Worm (Caenorhabditis elegans): ENCODE results near the gene srw-14.
"Not testable (repeated sequence)": the region's sequence is repeated elsewhere in the genome, so short reads cannot be mapped to it uniquely, and the experiment has no call there.

srw-14 gene

DNA sequence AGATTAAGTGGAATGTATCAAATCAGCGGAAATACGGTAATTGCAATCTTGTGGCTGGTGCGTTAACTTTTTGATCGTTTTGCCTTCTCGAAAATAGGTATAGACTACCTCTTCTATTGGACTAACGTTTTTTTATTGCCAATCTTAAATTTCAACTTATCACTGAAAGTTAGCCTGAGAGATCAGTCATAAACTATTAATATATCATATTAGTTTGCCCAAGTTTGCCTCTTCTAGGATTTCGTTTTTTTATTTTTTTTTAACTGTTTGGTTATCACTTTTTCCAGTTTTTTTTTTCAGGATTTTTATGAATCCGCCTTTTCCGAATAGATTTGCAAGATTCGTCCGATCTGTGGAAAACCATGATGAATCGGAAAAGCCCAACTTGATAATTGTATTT is 18.7 kb downstream of the srw-14 start, which contains the start of gene kin-30:
Gene kin-30, plus strand, starts transcription at position 301 of the 400 bp plus-strand sequence.
- TF ChIP-seq M03D4.4 (tag; optimal IDR thresholded peaks at IDR 0.05), result no peak

ce11 chrV:15250304-15250703 is 24.6 kb downstream of the srw-14 start, which contains the start of gene srd-28:
TSS of gene srd-28 (plus strand) at chrV:15250604.
- TF ChIP-seq sem-2 (GFP tag; optimal IDR thresholded peaks at IDR 0.05); flh-1 (GFP tag; optimal IDR thresholded peaks at IDR 0.05); unc-120 (tag; optimal IDR thresholded peaks at IDR 0.05; ENCODE audit: poor library complexity, severe bottlenecking): not testable (repeated sequence)

DNA sequence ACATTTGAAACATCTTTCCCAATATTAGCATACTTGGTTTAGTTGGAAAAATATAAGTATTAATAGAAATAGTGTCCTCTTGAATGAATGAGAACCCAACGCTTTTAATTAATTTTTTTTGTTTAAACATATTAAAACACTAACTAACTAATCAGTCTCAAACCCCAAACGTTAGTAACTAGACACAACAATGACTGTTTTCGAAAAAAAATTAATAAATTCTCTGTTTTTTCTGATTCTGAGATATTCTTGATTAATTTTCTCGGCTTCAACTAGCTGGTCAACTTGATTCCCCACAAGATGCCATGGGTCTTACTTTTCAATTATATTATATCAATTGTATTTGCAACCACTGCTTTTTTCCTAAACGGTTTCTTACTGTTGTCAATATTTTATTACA is 26.3 kb downstream of the srw-14 start, which contains the start of gene srbc-76:
Gene srbc-76, plus strand, starts transcription at position 301 of the 400 bp plus-strand sequence.
- TF ChIP-seq snpc-4 (tag; optimal IDR thresholded peaks at IDR 0.05) (no peak), flh-1 (GFP tag; optimal IDR thresholded peaks at IDR 0.05) (no peak), mls-2 (tag; optimal IDR thresholded peaks at IDR 0.05) (no peak), tbx-8 (GFP tag; optimal IDR thresholded peaks at IDR 0.05) (no peak), lin-32 (GFP tag; optimal IDR thresholded peaks at IDR 0.05) (no peak), sptf-1 (tag; optimal IDR thresholded peaks at IDR 0.05) (no peak), M03D4.4 (tag; optimal IDR thresholded peaks at IDR 0.05) (no peak), nhr-28 (tag; optimal IDR thresholded peaks at IDR 0.05) (no peak), ceh-39 (tag; optimal IDR thresholded peaks at IDR 0.05) (no peak), elt-3 (tag; optimal IDR thresholded peaks at IDR 0.05) (no peak), elt-1 (tag; optimal IDR thresholded peaks at IDR 0.05; ENCODE audit: borderline replicate concordance, insufficient read depth) (no peak), ztf-11 (tag; optimal IDR thresholded peaks at IDR 0.05) (no peak)

DNA sequence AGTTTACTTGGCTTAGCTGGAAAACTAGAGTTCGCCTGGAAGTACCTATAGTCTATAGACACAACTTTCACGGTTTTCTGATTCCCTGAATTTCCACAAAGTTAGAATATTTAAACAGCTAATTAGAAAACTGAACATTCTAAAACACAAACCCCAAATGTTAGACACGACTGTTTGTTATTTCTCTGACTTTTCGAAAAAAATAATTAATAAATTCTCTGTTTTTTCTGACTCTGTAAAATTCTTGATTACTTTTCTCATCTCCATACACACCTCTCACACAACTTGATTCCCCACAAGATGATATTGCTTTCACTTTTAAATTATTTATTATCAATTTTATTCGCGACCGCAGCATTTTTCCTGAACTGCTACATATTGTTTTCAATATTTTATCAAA is 27.8 kb downstream of the srw-14 start, which contains the start of gene srbc-75:
Gene srbc-75, plus strand, starts transcription at position 301 of the 400 bp plus-strand sequence.
- TF ChIP-seq lin-13 (tag; optimal IDR thresholded peaks at IDR 0.05) (no peak), blmp-1 (tag; optimal IDR thresholded peaks at IDR 0.05) (no peak), nhr-12 (tag; optimal IDR thresholded peaks at IDR 0.05) (no peak), unc-62 (GFP tag; optimal IDR thresholded peaks at IDR 0.05) (no peak), mab-5 (tag; optimal IDR thresholded peaks at IDR 0.05) (no peak), elt-3 (tag; optimal IDR thresholded peaks at IDR 0.05) (no peak), nhr-237 (tag; optimal IDR thresholded peaks at IDR 0.05) (no peak), elt-1 (tag; optimal IDR thresholded peaks at IDR 0.05; ENCODE audit: borderline replicate concordance, insufficient read depth) (no peak), ceh-83 (GFP tag; optimal IDR thresholded peaks at IDR 0.05) (no peak), ztf-11 (tag; optimal IDR thresholded peaks at IDR 0.05) (no peak), M03D4.4 (tag; optimal IDR thresholded peaks at IDR 0.05) (no peak), bed-3 (GFP tag; optimal IDR thresholded peaks at IDR 0.05) (no peak), nhr-2 (tag; optimal IDR thresholded peaks at IDR 0.05) (no peak), mls-2 (tag; optimal IDR thresholded peaks at IDR 0.05) (no peak), ces-1 (GFP tag; optimal IDR thresholded peaks at IDR 0.05) (no peak), lsy-2 (tag; optimal IDR thresholded peaks at IDR 0.05) (no peak), pha-4 (tag; optimal IDR thresholded peaks at IDR 0.05) (no peak)

DNA sequence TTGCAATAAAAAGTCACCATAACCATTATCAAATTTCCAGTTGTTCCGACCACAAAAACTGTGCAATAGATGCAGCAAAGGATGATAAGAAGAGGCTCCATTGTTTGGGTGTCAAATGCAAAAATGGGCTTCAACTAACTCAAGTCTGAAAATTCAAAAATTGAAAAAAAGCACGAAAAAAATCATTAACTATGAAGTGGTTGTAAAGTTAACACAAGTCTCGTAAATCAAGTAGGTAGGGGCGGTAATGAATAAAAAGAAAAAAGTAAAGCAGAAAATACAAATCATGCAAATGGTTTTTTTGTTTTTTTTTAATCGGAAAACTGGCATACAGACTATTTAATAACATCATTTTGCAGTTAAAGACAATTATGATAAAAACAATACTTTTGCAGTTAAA is 30.9 kb downstream of the srw-14 start, which contains the start of gene srsx-39:
Gene srsx-39, minus strand, starts transcription at position 101 of the 400 bp plus-strand sequence.
- TF ChIP-seq tbx-8 (GFP tag; optimal IDR thresholded peaks at IDR 0.05); mep-1 (tag; optimal IDR thresholded peaks at IDR 0.05); zip-8 (tag; optimal IDR thresholded peaks at IDR 0.05): not testable (repeated sequence)

- TF ChIP-seq cnd-1 (tag; optimal IDR thresholded peaks at IDR 0.05), result no peak
- no peak for TF ChIP-seq snpc-4 (tag; optimal IDR thresholded peaks at IDR 0.05)
- no peak for TF ChIP-seq lsy-2 (tag; optimal IDR thresholded peaks at IDR 0.05)
- no peak for TF ChIP-seq mab-5 (tag; optimal IDR thresholded peaks at IDR 0.05)
- TF ChIP-seq flh-1 (GFP tag; optimal IDR thresholded peaks at IDR 0.05), result no peak
- TF ChIP-seq nhr-28 (tag; optimal IDR thresholded peaks at IDR 0.05), result no peak
These were observed 33.3 kb downstream of the srw-14 start, which contains the start of gene srsx-37 for ce11 chrV:15259049-15259448. TSS of gene srsx-37 (minus strand) at chrV:15259149.

Data from whole organism, mixed stage, embryonic.